Worm (Caenorhabditis elegans) whole organism, L1 larva: ENCODE measurements around the gene lron-5.

ENCODE experiments used
- C04F5.9 ChIP-seq: sonication (generic microtip); optimal IDR thresholded peaks from 2 replicates; lab custom pipeline; 2016; ENCODE audit warnings: missing genetic modification characterization, missing compliant biosample characterization
- C34B4.2 ChIP-seq: sonication (generic microtip); optimal IDR thresholded peaks from 2 replicates; lab custom pipeline; 2017; ENCODE audit warnings: mild to moderate bottlenecking, missing genetic modification characterization, missing compliant biosample characterization
- aha-1 ChIP-seq: fragments of 150-350 bp; optimal IDR thresholded peaks from 2 replicates; lab custom pipeline; 2014; ENCODE audit warnings: missing biosample characterization, missing genetic modification characterization
- ama-1 ChIP-seq: fragments of 150-350 bp; optimal IDR thresholded peaks from 2 replicates; lab custom pipeline; 2014
- blmp-1 ChIP-seq: fragments of 150-350 bp; optimal IDR thresholded peaks from 2 replicates; lab custom pipeline; 2014; ENCODE audit warnings: missing biosample characterization, missing genetic modification characterization
- ceh-63 ChIP-seq: fragments of 200-800 bp; sonication (Bioruptor generic); optimal IDR thresholded peaks from 2 replicates; lab custom pipeline; 2018; ENCODE audit warnings: mild to moderate bottlenecking, missing genetic modification characterization, missing compliant biosample characterization
- ceh-8 ChIP-seq: fragments of 200-800 bp; sonication (Bioruptor generic); optimal IDR thresholded peaks from 2 replicates; lab custom pipeline; 2018; ENCODE audit warnings: mild to moderate bottlenecking, missing genetic modification characterization, moderate library complexity, missing compliant biosample characterization
- ceh-82 ChIP-seq, 3 experiments: fragments of 150-350 bp in 1 of 3; sonication (generic microtip) in 2 of 3; optimal IDR thresholded peaks; 2 replicates each; lab custom pipeline; 2014 to 2017; ENCODE audit warnings: missing biosample characterization in 3 of 3, missing genetic modification characterization in 3 of 3
- ces-1 ChIP-seq: fragments of 150-350 bp; optimal IDR thresholded peaks from 2 replicates; lab custom pipeline; 2014; ENCODE audit warnings: missing biosample characterization, missing genetic modification reagents, missing genetic modification characterization
- dpl-1 ChIP-seq, 3 experiments: fragments of 150-350 bp in 2 of 3; sonication (generic microtip) in 1 of 3; optimal IDR thresholded peaks; 2 replicates each; lab custom pipeline; 2014 to 2017; ENCODE audit warnings: missing biosample characterization in 3 of 3, missing genetic modification characterization in 3 of 3, missing genetic modification reagents in 3 of 3
- dsc-1 ChIP-seq: sonication (generic microtip); optimal IDR thresholded peaks from 2 replicates; lab custom pipeline; 2016; ENCODE audit warnings: mild to moderate bottlenecking, missing genetic modification characterization, missing compliant biosample characterization
- elt-3 ChIP-seq, 6 experiments: fragments of 150-350 bp in 1 of 6; sonication (generic microtip); optimal IDR thresholded peaks; 2 replicates each; lab custom pipeline; 2017 to 2018; ENCODE audit warnings: missing biosample characterization in 6 of 6, missing genetic modification characterization in 6 of 6, inconsistent platforms in 1 of 6
- ets-5 ChIP-seq: fragments of 200-800 bp; sonication (Bioruptor generic); IDR thresholded peaks from 2 replicates; pipeline ENCODE4 v1.3.6; 2022; ENCODE audit warnings: missing genetic modification characterization, missing compliant biosample characterization
- fkh-10 ChIP-seq: sonication (generic microtip); optimal IDR thresholded peaks from 2 replicates; lab custom pipeline; 2017; ENCODE audit warnings: missing biosample characterization, missing genetic modification reagents, missing genetic modification characterization
- fkh-4 ChIP-seq: sonication (generic microtip); optimal IDR thresholded peaks from 2 replicates; lab custom pipeline; 2016; ENCODE audit warnings: missing compliant biosample characterization, missing genetic modification characterization, borderline replicate concordance
- fkh-8 ChIP-seq: sonication (generic microtip); optimal IDR thresholded peaks from 2 replicates; lab custom pipeline; 2016; ENCODE audit warnings: mild to moderate bottlenecking, missing genetic modification characterization, missing compliant biosample characterization
- hlh-17 ChIP-seq: fragments of 200-800 bp; sonication (Bioruptor generic); optimal IDR thresholded peaks from 2 replicates; lab custom pipeline; 2018; ENCODE audit warnings: missing genetic modification characterization, mild to moderate bottlenecking, missing compliant biosample characterization, moderate library complexity, borderline replicate concordance
- hlh-4 ChIP-seq: sonication (generic microtip); optimal IDR thresholded peaks from 2 replicates; lab custom pipeline; 2016; ENCODE audit warnings: mild to moderate bottlenecking, missing genetic modification characterization, missing compliant biosample characterization
- hpl-2 ChIP-seq: fragments of 150-350 bp; optimal IDR thresholded peaks from 2 replicates; lab custom pipeline; 2014; ENCODE audit warnings: missing biosample characterization, missing genetic modification reagents, missing genetic modification characterization
- irx-1 ChIP-seq: sonication (generic microtip); optimal IDR thresholded peaks from 2 replicates; lab custom pipeline; 2016; ENCODE audit warnings: missing genetic modification characterization, missing compliant biosample characterization
- isw-1 ChIP-seq: fragments of 200-800 bp; sonication (Bioruptor generic); IDR thresholded peaks from 2 replicates; pipeline ENCODE4 v1.3.6; 2022; ENCODE audit warnings: missing genetic modification characterization, missing compliant biosample characterization
- jun-1 ChIP-seq: fragments of 150-350 bp; optimal IDR thresholded peaks from 2 replicates; lab custom pipeline; 2014; ENCODE audit warnings: missing biosample characterization, missing genetic modification reagents, missing genetic modification characterization
- lin-13 ChIP-seq: fragments of 150-350 bp; optimal IDR thresholded peaks from 2 replicates; lab custom pipeline; 2014; ENCODE audit warnings: missing biosample characterization, missing genetic modification reagents, missing genetic modification characterization
- lin-14 ChIP-seq: fragments of 200-800 bp; sonication (Bioruptor generic); optimal IDR thresholded peaks from 2 replicates; lab custom pipeline; 2018; ENCODE audit warnings: mild to moderate bottlenecking, missing genetic modification characterization, moderate library complexity, missing compliant biosample characterization
- lin-15B ChIP-seq: fragments of 150-350 bp; sonication (generic microtip); optimal IDR thresholded peaks from 3 replicates; lab custom pipeline; 2014; ENCODE audit warnings: missing biosample characterization, missing genetic modification characterization
- lin-35 ChIP-seq, 2 experiments: fragments of 150-350 bp; optimal IDR thresholded peaks; 2 replicates each; lab custom pipeline; 2014; ENCODE audit warnings: missing biosample characterization in 2 of 2, missing genetic modification characterization in 2 of 2, missing genetic modification reagents in 2 of 2
- lsy-2 ChIP-seq, 2 experiments: fragments of 150-350 bp; optimal IDR thresholded peaks; 2 replicates each; lab custom pipeline; 2014; ENCODE audit warnings: missing biosample characterization in 2 of 2, missing genetic modification characterization in 2 of 2
- mdl-1 ChIP-seq, 2 experiments: fragments of 150-350 bp; optimal IDR thresholded peaks; 2 replicates each; lab custom pipeline; 2014 to 2017; ENCODE audit warnings: missing biosample characterization in 2 of 2, missing genetic modification characterization in 2 of 2, inconsistent platforms in 1 of 2
- mep-1 ChIP-seq: fragments of 150-350 bp; optimal IDR thresholded peaks from 2 replicates; lab custom pipeline; 2014; ENCODE audit warnings: missing biosample characterization, missing genetic modification characterization
- nhr-19 ChIP-seq: fragments of 200-800 bp; sonication (Bioruptor generic); conservative IDR thresholded peaks from 2 replicates; pipeline ENCODE4 v1.3.6; 2022; ENCODE audit warnings: missing genetic modification characterization, missing compliant biosample characterization
- nhr-20 ChIP-seq: sonication (generic microtip); optimal IDR thresholded peaks from 2 replicates; lab custom pipeline; 2016; ENCODE audit warnings: mild to moderate bottlenecking, missing genetic modification characterization, missing compliant biosample characterization
- nhr-237 ChIP-seq: fragments of 150-350 bp; optimal IDR thresholded peaks from 2 replicates; lab custom pipeline; 2014; ENCODE audit warnings: missing biosample characterization, missing genetic modification characterization
- nhr-47 ChIP-seq: sonication (generic microtip); optimal IDR thresholded peaks from 2 replicates; lab custom pipeline; 2016; ENCODE audit warnings: mild to moderate bottlenecking, missing genetic modification characterization, moderate library complexity, missing compliant biosample characterization
- nhr-76 ChIP-seq: sonication (generic microtip); optimal IDR thresholded peaks from 2 replicates; lab custom pipeline; 2017; ENCODE audit warnings: missing biosample characterization, missing genetic modification characterization
- nhr-77 ChIP-seq: fragments of 150-350 bp; optimal IDR thresholded peaks from 2 replicates; lab custom pipeline; 2014; ENCODE audit warnings: missing biosample characterization, missing genetic modification characterization
- nhr-84 ChIP-seq: sonication (generic microtip); optimal IDR thresholded peaks from 2 replicates; lab custom pipeline; 2017; ENCODE audit warnings: missing biosample characterization, missing genetic modification characterization
- nhr-90 ChIP-seq: sonication (generic microtip); optimal IDR thresholded peaks from 2 replicates; lab custom pipeline; 2016; ENCODE audit warnings: mild to moderate bottlenecking, missing genetic modification characterization, missing compliant biosample characterization; ENCODE audit not compliant: poor library complexity
- pax-3 ChIP-seq: fragments of 200-800 bp; sonication (Bioruptor generic); optimal IDR thresholded peaks from 2 replicates; lab custom pipeline; 2018; ENCODE audit warnings: mild to moderate bottlenecking, missing genetic modification characterization, moderate library complexity, missing compliant biosample characterization
- pqm-1 ChIP-seq: sonication (generic microtip); optimal IDR thresholded peaks from 3 replicates; lab custom pipeline; 2017; ENCODE audit warnings: missing biosample characterization, missing genetic modification characterization
- rnt-1 ChIP-seq: sonication (generic microtip); optimal IDR thresholded peaks from 2 replicates; lab custom pipeline; 2016; ENCODE audit warnings: mild to moderate bottlenecking, missing genetic modification characterization, moderate library complexity, missing compliant biosample characterization
- snpc-4 ChIP-seq: fragments of 150-350 bp; optimal IDR thresholded peaks from 2 replicates; lab custom pipeline; 2014; ENCODE audit warnings: missing biosample characterization, missing genetic modification characterization
- snu-23 ChIP-seq: sonication (generic microtip); optimal IDR thresholded peaks from 2 replicates; lab custom pipeline; 2016; ENCODE audit warnings: missing genetic modification characterization, missing compliant biosample characterization
- unc-130 ChIP-seq: fragments of 150-350 bp; optimal IDR thresholded peaks from 2 replicates; lab custom pipeline; 2017; ENCODE audit warnings: missing biosample characterization, missing genetic modification characterization, inconsistent platforms
- unc-30 ChIP-seq: sonication (generic microtip); optimal IDR thresholded peaks from 2 replicates; lab custom pipeline; 2017; ENCODE audit warnings: missing biosample characterization, missing genetic modification characterization
- unc-62 ChIP-seq: fragments of 150-350 bp; optimal IDR thresholded peaks from 2 replicates; lab custom pipeline; 2014; ENCODE audit warnings: missing biosample characterization, missing genetic modification reagents, missing genetic modification characterization
- unc-86 ChIP-seq: sonication (generic microtip); optimal IDR thresholded peaks from 2 replicates; lab custom pipeline; 2016; ENCODE audit warnings: missing genetic modification characterization, missing compliant biosample characterization
- xbp-1 ChIP-seq: sonication (generic microtip); optimal IDR thresholded peaks from 2 replicates; lab custom pipeline; 2016; ENCODE audit warnings: missing genetic modification characterization, missing compliant biosample characterization
- zip-4 ChIP-seq: fragments of 200-800 bp; sonication (Bioruptor generic); optimal IDR thresholded peaks from 2 replicates; lab custom pipeline; 2018; ENCODE audit warnings: mild to moderate bottlenecking, missing genetic modification characterization, moderate library complexity, missing compliant biosample characterization
- ztf-11 ChIP-seq, 2 experiments: sonication (generic microtip); optimal IDR thresholded peaks; 2 replicates each; lab custom pipeline; 2016 to 2017; ENCODE audit warnings: missing genetic modification characterization in 2 of 2, missing biosample characterization in 1 of 2, missing compliant biosample characterization in 1 of 2

lron-5 gene

DNA sequence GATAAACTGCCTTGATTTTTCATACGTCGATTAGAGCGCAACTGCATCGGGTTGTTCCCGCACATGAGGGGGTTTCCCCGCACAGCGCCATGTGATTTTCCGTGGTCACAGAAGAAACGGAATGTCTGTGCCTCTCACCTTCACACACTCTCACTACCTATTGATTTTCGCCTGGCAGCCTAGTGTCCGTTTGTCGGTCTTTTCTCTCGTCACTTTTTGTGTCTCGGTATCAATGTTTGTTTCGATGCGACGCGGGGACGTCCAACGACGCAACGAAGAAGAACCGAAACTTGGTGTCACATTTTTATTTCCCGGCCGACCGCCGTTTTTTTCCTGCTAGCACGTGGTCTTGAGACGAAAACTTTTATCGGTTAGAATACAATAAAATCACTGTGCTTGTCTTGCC lies 26.5 kb downstream of the lron-5 start (continued):
- TF ChIP-seq irx-1 (tag; lab: Kevin White, UChicago) (peak; percentile 87), unc-86 (tag; lab: Kevin White, UChicago) (peak; percentile 89), hlh-4 (tag; lab: Kevin White, UChicago) (no peak), fkh-10 (GFP tag; lab: Kevin White, UChicago) (no peak), isw-1 (GFP tag; lab: Robert Waterston, UW) (peak; percentile 81), ceh-82 (tag; optimal IDR thresholded peaks at IDR 0.05; lab: Kevin White, UChicago) (peak; percentile 47 to 81 (median 66)), ztf-11 (tag; optimal IDR thresholded peaks at IDR 0.05; lab: Kevin White, UChicago) (peak in 1 of 2 experiments; percentile 30), xbp-1 (tag; lab: Kevin White, UChicago) (peak; percentile 89), ama-1 (lab: Kevin White, UChicago) (no peak), nhr-90 (peak; percentile 93), fkh-8 (tag; lab: Kevin White, UChicago) (peak; percentile 93), hpl-2 (peak; percentile 91)

ce11 chrIII:4649811-4650544 lies 27.1 kb downstream of the lron-5 start, which contains the start of gene ppm-2:
Gene ppm-2, plus strand, starts transcription at chrIII:4650494.
- TF ChIP-seq pqm-1 (tag; lab: Kevin White, UChicago) (no peak), fkh-10 (GFP tag; lab: Kevin White, UChicago) (no peak), rnt-1 (tag; lab: Kevin White, UChicago) (no peak), blmp-1 (peak; percentile 69), lin-35 (GFP tag; optimal IDR thresholded peaks at IDR 0.05; lab: Kevin White, UChicago) (peak in 1 of 2 experiments; percentile 27), C04F5.9 (tag; lab: Kevin White, UChicago) (no peak), nhr-19 (peak; percentile 39; the same call in 1 of the 2 replicates), ets-5 (no peak), lin-13 (GFP tag; lab: Kevin White, UChicago) (no peak), mdl-1 (tag; optimal IDR thresholded peaks at IDR 0.05; lab: Kevin White, UChicago) (no peak), jun-1 (tag; lab: Kevin White, UChicago) (no peak), nhr-84 (no peak), lin-15B (tag; lab: Kevin White, UChicago) (no peak), ztf-11 (tag; optimal IDR thresholded peaks at IDR 0.05; lab: Kevin White, UChicago) (no peak), mep-1 (no peak), nhr-20 (peak; percentile 15), C34B4.2 (tag; lab: Kevin White, UChicago) (no peak), lin-14 (no peak), nhr-77 (tag; lab: Kevin White, UChicago) (no peak), aha-1 (tag; lab: Kevin White, UChicago) (no peak), ceh-8 (GFP tag; lab: Kevin White, UChicago) (no peak), lsy-2 (tag; optimal IDR thresholded peaks at IDR 0.05; lab: Kevin White, UChicago) (no peak), zip-4 (GFP tag; lab: Kevin White, UChicago) (no peak), snpc-4 (no peak), snu-23 (GFP tag; lab: Kevin White, UChicago) (no peak), unc-130 (tag; lab: Kevin White, UChicago) (no peak), fkh-4 (no peak), elt-3 (tag; optimal IDR thresholded peaks at IDR 0.05; lab: Kevin White, UChicago) (peak in 2 of 6 experiments; percentile 13 to 61), ceh-63 (GFP tag; lab: Kevin White, UChicago) (no peak), fkh-8 (tag; lab: Kevin White, UChicago) (no peak), hlh-17 (GFP tag; lab: Kevin White, UChicago) (no peak), pax-3 (tag; lab: Kevin White, UChicago) (no peak), dpl-1 (GFP tag; optimal IDR thresholded peaks at IDR 0.05; lab: Kevin White, UChicago) (no peak), nhr-237 (tag; lab: Kevin White, UChicago) (no peak), dsc-1 (tag; lab: Kevin White, UChicago) (no peak), unc-62 (GFP tag; lab: Kevin White, UChicago) (no peak), nhr-47 (tag; lab: Kevin White, UChicago) (no peak), nhr-76 (no peak), ces-1 (GFP tag; lab: Kevin White, UChicago) (no peak), ama-1 (lab: Kevin White, UChicago) (peak; percentile 48), unc-30 (no peak)
